Fruit fly (Drosophila melanogaster): ENCODE results near the gene Gr28b.
A peak's percentile ranks its signal among the peaks of the same experiment; 100 is the strongest.

The Gr28b gene

dm6 chr2L:7437325-7437707 lies 24.7 kb downstream of the Gr28b start, which contains the start of gene CG5973:
Gene CG5973 (plus strand): TSS chr2L:7437492.
- TF ChIP-seq CG42726 (GFP tag; IDR thresholded peaks at IDR 0.05; ENCODE audit: partially characterized antibody) (peak; percentile 34; the same call in 1 of the 2 replicates), CG14050 (GFP tag; IDR thresholded peaks at IDR 0.05) (0 out of 3 replicates have a peak, but pooled peaks have one; percentile 19), onecut (GFP tag; IDR thresholded peaks at IDR 0.05) (peak; percentile 25; the same call in 1 of the 2 replicates), tgo (GFP tag; IDR thresholded peaks at IDR 0.05) (no peak), CG8290 (GFP tag; optimal IDR thresholded peaks at IDR 0.05) (no peak), CG8290 (tag; optimal IDR thresholded peaks at IDR 0.05) (peak in 1 of 2 experiments; percentile 3), CTCF (GFP tag; optimal IDR thresholded peaks at IDR 0.05) (no peak), CG11247 (GFP tag; IDR thresholded peaks at IDR 0.05) (no peak), CG10565 (GFP tag; optimal IDR thresholded peaks at IDR 0.05) (no peak), CG1647 (GFP tag; optimal IDR thresholded peaks at IDR 0.05) (no peak), sens-2 (GFP tag; IDR thresholded peaks at IDR 0.05) (no peak), CG34422 (GFP tag; IDR thresholded peaks at IDR 0.05) (no peak), insv (GFP tag; optimal IDR thresholded peaks at IDR 0.05) (no peak), Gsc (GFP tag; IDR thresholded peaks at IDR 0.05) (no peak), Trl (optimal IDR thresholded peaks at IDR 0.05) (peak; percentile 59 to 76), Trl (GFP tag; optimal IDR thresholded peaks at IDR 0.05) (no peak), stc (GFP tag; IDR thresholded peaks at IDR 0.05) (0 out of 2 replicates have a peak, but pooled peaks have one; percentile 35), btn (GFP tag; optimal IDR thresholded peaks at IDR 0.05) (no peak), Aef1 (GFP tag; IDR thresholded peaks at IDR 0.05) (no peak), chinmo (GFP tag; IDR thresholded peaks at IDR 0.05; ENCODE audit: partially characterized antibody) (peak; percentile 71; the same call in 1 of the 4 replicates), Awh (GFP tag; IDR thresholded peaks at IDR 0.05) (0 out of 2 replicates have a peak, but pooled peaks have one; percentile 10), Bgb (GFP tag; IDR thresholded peaks at IDR 0.05; ENCODE audit: partially characterized antibody) (peak; percentile 23; the same call in 1 of the 2 replicates), Hr39 (optimal IDR thresholded peaks at IDR 0.05) (no peak), amos (GFP tag; IDR thresholded peaks at IDR 0.05; ENCODE audit: partially characterized antibody) (peak; percentile 44; the same call in 1 of the 2 replicates), bbx (GFP tag; IDR thresholded peaks at IDR 0.05; ENCODE audit: partially characterized antibody) (peak; percentile 34; the same call in 1 of the 2 replicates), tna (GFP tag; IDR thresholded peaks at IDR 0.05; ENCODE audit: partially characterized antibody) (0 out of 2 replicates have a peak, but pooled peaks have one; percentile 32), zfh1 (GFP tag; IDR thresholded peaks at IDR 0.05) (no peak), CG17328 (GFP tag; IDR thresholded peaks at IDR 0.05) (0 out of 2 replicates have a peak, but pooled peaks have one; percentile 9), vvl (GFP tag; IDR thresholded peaks at IDR 0.05) (peak; percentile 23; the same call in 1 of the 2 replicates), Rfx (GFP tag; IDR thresholded peaks at IDR 0.05) (0 out of 2 replicates have a peak, but pooled peaks have one; percentile 18), Atf6 (GFP tag; IDR thresholded peaks at IDR 0.05) (0 out of 2 replicates have a peak, but pooled peaks have one; percentile 13), CG34224 (GFP tag; IDR thresholded peaks at IDR 0.05; ENCODE audit: partially characterized antibody) (peak; percentile 25; the same call in 1 of the 3 replicates), nom (GFP tag; optimal IDR thresholded peaks at IDR 0.05) (peak; percentile 53), CG10267 (tag; optimal IDR thresholded peaks at IDR 0.05) (peak; percentile 8), fd64A (GFP tag; optimal IDR thresholded peaks at IDR 0.05) (no peak), Vsx1 (GFP tag; optimal IDR thresholded peaks at IDR 0.05) (peak; percentile 11), CG15514 (GFP tag; optimal IDR thresholded peaks at IDR 0.05) (no peak), rib (GFP tag; IDR thresholded peaks at IDR 0.05) (peak; percentile 44; the same call in 1 of the 2 replicates)

- TF ChIP-seq CG10366 (GFP tag; IDR thresholded peaks at IDR 0.05) (peak; percentile 67), CG1529 (GFP tag; optimal IDR thresholded peaks at IDR 0.05) (peak; percentile 46), BEAF-32 (GFP tag; optimal IDR thresholded peaks at IDR 0.05) (no peak), CG3281 (GFP tag; optimal IDR thresholded peaks at IDR 0.05) (peak; percentile 68), Max (GFP tag; optimal IDR thresholded peaks at IDR 0.05) (peak; percentile 32), NC2β (GFP tag; optimal IDR thresholded peaks at IDR 0.05) (peak; percentile 21), CG12659 (GFP tag; optimal IDR thresholded peaks at IDR 0.05) (peak; percentile 87), dan (GFP tag; IDR thresholded peaks at IDR 0.05) (no peak), CG6813 (GFP tag; optimal IDR thresholded peaks at IDR 0.05) (peak; percentile 77), aop (GFP tag; IDR thresholded peaks at IDR 0.05) (peak; percentile 34; the same call in 1 of the 2 replicates), abd-A (tag; optimal IDR thresholded peaks at IDR 0.05) (no peak), H2.0 (GFP tag; IDR thresholded peaks at IDR 0.05) (peak; percentile 62), CG12104 (GFP tag; optimal IDR thresholded peaks at IDR 0.05) (peak; percentile 66), chinmo (GFP tag; IDR thresholded peaks at IDR 0.05; ENCODE audit: partially characterized antibody) (no peak)
Observed at dm6 chr2L:7436492-7437324, 25.3 kb downstream of the Gr28b start.
